Fruit fly (Drosophila melanogaster) whole organism, prepupa: ENCODE measurements around the gene Ir93a.

Experiments used
- Blimp-1 ChIP-seq: fragments of 200-800 bp; sonication (Bioruptor generic); optimal IDR thresholded peaks from 3 replicates; lab custom pipeline; 2017; ENCODE audit warnings: missing biosample characterization, missing genetic modification characterization, mild to moderate bottlenecking, moderate library complexity, missing genetic modification reagents
- CG11294 ChIP-seq: fragments of 200-800 bp; sonication (Bioruptor generic); IDR thresholded peaks from 2 replicates; pipeline ENCODE4 v1.3.6; 2022; ENCODE audit warnings: missing biosample characterization, missing genetic modification characterization
- CG11762 ChIP-seq: fragments of 200-800 bp; sonication (Bioruptor generic); optimal IDR thresholded peaks from 3 replicates; lab custom pipeline; 2016; ENCODE audit warnings: missing biosample characterization, missing genetic modification characterization; ENCODE audit not compliant: insufficient read depth
- CG16779 ChIP-seq: fragments of 200-800 bp; sonication (Bioruptor generic); optimal IDR thresholded peaks from 3 replicates; lab custom pipeline; 2017; ENCODE audit warnings: missing biosample characterization, mild to moderate bottlenecking, missing genetic modification characterization
- CG6792 ChIP-seq: fragments of 200-800 bp; sonication (Bioruptor generic); optimal IDR thresholded peaks from 3 replicates; lab custom pipeline; 2016; ENCODE audit warnings: missing biosample characterization, missing genetic modification characterization
- CG6808 ChIP-seq: fragments of 200-800 bp; sonication (Bioruptor generic); optimal IDR thresholded peaks from 3 replicates; lab custom pipeline; 2017; ENCODE audit warnings: missing biosample characterization, missing genetic modification characterization, mild to moderate bottlenecking, moderate library complexity, missing genetic modification reagents
- CG8632 ChIP-seq: fragments of 200-800 bp; sonication (Bioruptor generic); optimal IDR thresholded peaks from 3 replicates; lab custom pipeline; 2016; ENCODE audit warnings: missing biosample characterization, missing genetic modification characterization
- dac ChIP-seq: fragments of 200-800 bp; sonication (Bioruptor generic); optimal IDR thresholded peaks from 2 replicates; lab custom pipeline; 2017; ENCODE audit warnings: missing biosample characterization, mild to moderate bottlenecking, missing genetic modification characterization
- spab ChIP-seq: fragments of 200-800 bp; sonication (Bioruptor generic); optimal IDR thresholded peaks from 2 replicates; lab custom pipeline; 2017; ENCODE audit warnings: missing biosample characterization, mild to moderate bottlenecking, missing genetic modification characterization, missing genetic modification reagents

DNA sequence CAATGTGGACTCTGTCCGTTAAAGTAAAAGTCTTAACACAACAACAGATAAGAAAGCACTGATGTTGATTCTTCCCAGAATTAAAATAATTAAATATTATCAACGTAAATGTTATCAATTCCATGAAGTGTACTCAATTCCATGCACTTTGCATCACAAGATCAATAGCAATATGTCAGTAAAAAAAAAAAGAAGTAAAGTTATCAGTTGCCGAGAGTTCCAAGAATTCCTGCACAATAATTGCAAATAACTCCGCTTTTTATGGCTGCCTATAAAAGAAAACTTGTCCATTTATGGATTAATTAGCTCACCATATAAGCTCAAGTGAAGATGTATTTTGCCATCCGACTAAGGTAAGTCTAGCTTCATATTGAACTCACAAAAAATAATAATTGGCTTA, 17.7 kb upstream of the Ir93a start, which contains the start of gene TotZ:
- no peak for TF ChIP-seq spab
- no peak for TF ChIP-seq CG11762 (GFP tag; lab: Kevin White, UChicago)
- no peak for TF ChIP-seq CG6792 (GFP tag; lab: Kevin White, UChicago)
- TF ChIP-seq CG6808 = no peak
- no peak for TF ChIP-seq Blimp-1 (GFP tag; lab: Kevin White, UChicago)
- TF ChIP-seq CG11294 (GFP tag; lab: Robert Waterston, UW) = no peak
- no peak for TF ChIP-seq CG16779 (tag; lab: Kevin White, UChicago)
- TF ChIP-seq dac (GFP tag; lab: Kevin White, UChicago) = no peak
- no peak for TF ChIP-seq CG8632 (GFP tag; lab: Kevin White, UChicago)
